Fruit fly (Drosophila melanogaster): Measurements from ENCODE around the gene Tudor-SN.

The Tudor-SN gene

DNA sequence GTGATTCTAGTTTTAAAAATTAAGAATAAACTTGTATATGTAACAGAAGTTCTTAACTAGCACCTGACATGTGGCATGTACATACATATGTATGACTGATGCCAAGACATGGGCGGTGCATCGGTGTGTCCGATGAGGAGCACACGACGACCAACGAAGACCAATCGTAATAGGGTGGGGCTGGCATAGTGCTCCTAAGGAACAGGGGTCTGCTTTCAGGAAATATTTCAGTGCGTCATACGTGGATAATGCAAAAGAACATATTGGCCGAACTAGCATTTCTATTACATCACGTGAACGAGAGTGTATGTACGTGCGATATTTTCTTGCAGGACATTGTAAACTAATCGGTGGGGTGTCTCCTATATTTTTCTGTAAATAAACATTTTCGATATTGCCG lies 2.9 kb upstream of the Tudor-SN start, which contains the start of gene miple1:
Gene miple1 (plus strand): TSS at position 217 of the 400 bp plus-strand sequence.
- TF ChIP-seq Rel (GFP tag; optimal IDR thresholded peaks at IDR 0.05), result no peak
- no peak for TF ChIP-seq Rel (tag; optimal IDR thresholded peaks at IDR 0.05)
- TF ChIP-seq lola (GFP tag; optimal IDR thresholded peaks at IDR 0.05), result no peak
- no peak for TF ChIP-seq GATAd (GFP tag; optimal IDR thresholded peaks at IDR 0.05)
- TF ChIP-seq CrebA (GFP tag; optimal IDR thresholded peaks at IDR 0.05; ENCODE audit: borderline replicate concordance), result no peak
- no peak for TF ChIP-seq Abd-B (GFP tag; optimal IDR thresholded peaks at IDR 0.05)
- no peak for TF ChIP-seq tai (GFP tag; optimal IDR thresholded peaks at IDR 0.05)
- no peak for TF ChIP-seq br (GFP tag; optimal IDR thresholded peaks at IDR 0.05)
- no peak for TF ChIP-seq HLH106 (tag; optimal IDR thresholded peaks at IDR 0.05)
- TF ChIP-seq ey (GFP tag; optimal IDR thresholded peaks at IDR 0.05), result no peak
- TF ChIP-seq foxo (GFP tag; optimal IDR thresholded peaks at IDR 0.05), result no peak
- TF ChIP-seq Jra (GFP tag; optimal IDR thresholded peaks at IDR 0.05), result no peak
- TF ChIP-seq Hr83 (GFP tag; optimal IDR thresholded peaks at IDR 0.05; ENCODE audit: poor library complexity, severe bottlenecking), result no peak
- TF ChIP-seq CG32264 (GFP tag; optimal IDR thresholded peaks at IDR 0.05), result no peak
- TF ChIP-seq Dif (GFP tag; optimal IDR thresholded peaks at IDR 0.05; ENCODE audit: partially characterized antibody), result no peak
- no peak for TF ChIP-seq fru (GFP tag; optimal IDR thresholded peaks at IDR 0.05)
- TF ChIP-seq Hnf4 (GFP tag; optimal IDR thresholded peaks at IDR 0.05), result no peak
- TF ChIP-seq sv (GFP tag; optimal IDR thresholded peaks at IDR 0.05), result no peak
- no peak for TF ChIP-seq Myc (optimal IDR thresholded peaks at IDR 0.05)
- no peak for TF ChIP-seq psq (GFP tag; optimal IDR thresholded peaks at IDR 0.05)

DNA sequence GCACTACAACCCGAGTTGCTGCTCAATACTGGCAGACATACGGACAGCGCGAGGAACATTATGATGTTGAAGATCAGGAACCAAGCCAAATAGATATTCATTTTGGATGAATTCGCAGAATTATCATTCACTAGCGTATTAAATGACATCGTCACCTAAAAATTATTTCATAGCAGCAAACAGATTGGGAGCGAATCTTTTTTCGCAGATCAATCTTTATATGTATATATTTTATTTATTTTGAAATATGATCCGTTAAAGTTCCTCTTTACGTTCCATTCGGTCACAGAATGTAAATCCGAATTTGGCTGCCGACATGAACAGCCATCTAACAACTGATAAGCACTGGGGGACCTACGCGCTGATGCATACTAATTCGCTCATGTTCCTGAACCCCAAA lies 1.6 kb upstream of the Tudor-SN start, which contains the start of gene CG34263:
Gene CG34263 (minus strand): TSS at position 101 of the 400 bp plus-strand sequence.
- no peak for TF ChIP-seq Rel (GFP tag; optimal IDR thresholded peaks at IDR 0.05)
- no peak for TF ChIP-seq Rel (tag; optimal IDR thresholded peaks at IDR 0.05)
- TF ChIP-seq psq (GFP tag; optimal IDR thresholded peaks at IDR 0.05), result no peak
- TF ChIP-seq lola (GFP tag; optimal IDR thresholded peaks at IDR 0.05), result no peak
- no peak for TF ChIP-seq Dif (GFP tag; optimal IDR thresholded peaks at IDR 0.05; ENCODE audit: partially characterized antibody)
- TF ChIP-seq sage (GFP tag; optimal IDR thresholded peaks at IDR 0.05), result no peak
- no peak for TF ChIP-seq dl (GFP tag; optimal IDR thresholded peaks at IDR 0.05; ENCODE audit: insufficient read depth in 1 of 2, partially characterized antibody in 2 of 2)
- TF ChIP-seq woc (GFP tag; optimal IDR thresholded peaks at IDR 0.05), result no peak
- TF ChIP-seq fru (GFP tag; optimal IDR thresholded peaks at IDR 0.05), result no peak
- no peak for TF ChIP-seq Hr78 (GFP tag; optimal IDR thresholded peaks at IDR 0.05)
- no peak for TF ChIP-seq br (GFP tag; optimal IDR thresholded peaks at IDR 0.05)
- TF ChIP-seq brk (GFP tag; optimal IDR thresholded peaks at IDR 0.05), result no peak
- no peak for TF ChIP-seq foxo (GFP tag; optimal IDR thresholded peaks at IDR 0.05)

DNA sequence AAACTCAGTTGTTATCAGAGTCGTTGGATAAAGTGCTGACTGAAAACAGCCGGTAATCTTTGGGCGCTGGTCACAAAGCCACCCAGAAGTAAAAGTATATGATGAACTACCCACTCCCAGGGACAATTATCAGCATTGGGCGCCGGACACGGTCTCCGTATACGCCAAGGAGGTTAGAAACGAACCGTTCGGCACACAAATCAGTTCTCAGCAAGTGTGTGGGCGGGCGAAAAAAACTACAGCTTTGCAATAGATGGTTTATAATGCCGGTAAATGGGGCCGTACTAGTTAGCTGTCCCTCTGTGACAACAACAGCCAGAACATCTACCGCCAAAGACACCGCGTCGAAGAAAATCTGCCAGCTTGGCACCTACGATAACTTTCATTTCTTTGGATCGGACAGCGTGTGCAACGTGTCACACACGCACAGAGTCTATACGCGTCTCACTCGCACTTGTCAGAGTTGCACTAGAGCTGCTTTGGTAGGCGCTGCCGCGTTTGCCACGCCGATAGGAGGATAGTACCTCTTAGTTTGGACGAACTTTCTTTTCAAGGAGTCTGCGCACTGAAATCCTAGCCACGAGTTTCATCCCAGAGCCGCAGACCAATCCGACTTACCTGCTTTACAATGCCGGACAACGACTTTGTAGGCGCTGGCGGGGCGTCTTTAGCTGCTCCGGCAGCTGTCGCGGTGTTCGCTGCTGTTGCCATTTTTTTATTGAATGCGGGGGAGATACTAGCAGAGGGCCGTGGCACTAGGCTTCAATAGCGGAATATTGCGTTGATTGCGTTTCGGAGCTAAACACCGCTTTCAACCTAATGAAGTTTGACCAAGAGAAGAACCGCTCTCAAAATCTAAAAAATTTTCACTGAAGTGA lies 441 bp downstream of the Tudor-SN start:
- TF ChIP-seq h (GFP tag; optimal IDR thresholded peaks at IDR 0.05) (no peak), sv (GFP tag; optimal IDR thresholded peaks at IDR 0.05) (no peak)

DNA sequence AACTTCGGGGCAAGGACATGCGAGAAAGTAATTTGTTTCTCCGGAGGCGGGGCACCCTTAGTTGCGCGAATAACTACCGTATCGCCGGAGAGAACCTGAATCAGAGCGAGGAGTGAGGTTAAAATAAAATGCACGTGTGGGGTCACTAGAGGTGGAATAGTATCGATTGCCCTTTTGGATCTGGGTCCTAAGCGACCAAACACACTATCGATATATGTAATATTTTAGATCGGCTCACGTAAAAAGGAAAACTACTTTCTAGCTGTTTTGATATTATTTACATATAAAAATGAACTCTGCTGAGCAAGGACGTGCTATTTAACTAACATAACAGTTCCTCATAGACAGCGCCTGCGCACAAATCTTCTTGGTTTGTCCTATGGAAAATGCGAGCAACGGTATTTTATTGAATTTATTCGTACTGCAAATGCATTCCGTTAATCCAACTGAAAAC lies 1.4 kb downstream of the Tudor-SN start:
- no peak for TF ChIP-seq Dif (GFP tag; optimal IDR thresholded peaks at IDR 0.05; ENCODE audit: partially characterized antibody)
- TF ChIP-seq Jra (GFP tag; optimal IDR thresholded peaks at IDR 0.05), result no peak
- no peak for TF ChIP-seq CrebA (GFP tag; optimal IDR thresholded peaks at IDR 0.05; ENCODE audit: borderline replicate concordance)
- TF ChIP-seq sv (GFP tag; optimal IDR thresholded peaks at IDR 0.05), result no peak
- TF ChIP-seq GATAd (GFP tag; optimal IDR thresholded peaks at IDR 0.05), result no peak
- TF ChIP-seq Hnf4 (GFP tag; optimal IDR thresholded peaks at IDR 0.05), result peak; percentile 25
- TF ChIP-seq pan (optimal IDR thresholded peaks at IDR 0.05), result no peak
- peak; percentile 42 for TF ChIP-seq Myc (optimal IDR thresholded peaks at IDR 0.05)
- TF ChIP-seq psq (GFP tag; optimal IDR thresholded peaks at IDR 0.05), result peak; percentile 20
- TF ChIP-seq tai (GFP tag; optimal IDR thresholded peaks at IDR 0.05), result no peak

DNA sequence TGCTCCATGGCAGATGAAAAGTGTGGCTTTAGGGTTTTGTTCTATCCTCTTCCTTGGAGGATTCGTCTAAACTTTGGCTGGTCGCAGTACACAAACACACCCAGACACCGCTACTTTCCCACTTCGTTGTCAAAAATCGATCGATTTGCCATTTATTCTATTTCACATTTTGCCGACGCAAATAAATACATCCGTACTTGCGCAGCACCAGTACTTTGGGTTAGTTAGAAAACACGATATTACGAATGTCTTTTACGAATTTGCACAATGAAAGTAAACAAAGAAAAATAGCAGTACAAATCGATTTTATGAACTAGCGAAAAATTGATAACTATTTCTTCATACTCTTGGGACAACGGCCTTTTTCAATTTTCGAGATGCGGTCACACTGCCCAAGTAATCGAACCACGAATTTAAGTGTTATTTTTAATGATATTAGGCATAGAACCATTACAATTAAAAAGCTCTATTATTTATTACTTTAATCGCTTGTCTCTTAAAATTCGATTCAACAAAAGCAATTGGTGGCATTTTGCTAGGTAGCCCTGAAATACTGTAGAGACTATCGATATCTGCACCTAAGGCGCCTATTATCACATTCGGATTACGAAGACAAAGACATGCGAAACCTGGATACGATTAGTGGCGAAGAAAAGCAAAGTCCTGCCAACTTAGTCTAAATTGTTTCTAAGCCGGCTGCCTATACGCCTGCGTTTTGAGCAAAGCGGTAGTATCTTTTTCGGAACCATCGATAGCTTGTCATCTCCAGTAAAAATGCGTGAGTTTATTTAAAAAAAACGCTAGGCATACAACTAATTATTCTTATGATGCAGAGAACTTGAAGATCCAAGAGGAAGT lies 6.3 kb downstream of the Tudor-SN start, which contains the start of the genes DIP2 and wac:
Gene DIP2 (minus strand): TSS at position 337 of the 858 bp plus-strand sequence.
Gene wac (plus strand): TSS at position 559 of the 858 bp plus-strand sequence.
- TF ChIP-seq Rel (GFP tag; optimal IDR thresholded peaks at IDR 0.05) (no peak), Rel (tag; optimal IDR thresholded peaks at IDR 0.05) (no peak), Hr78 (GFP tag; optimal IDR thresholded peaks at IDR 0.05) (no peak), CG32264 (GFP tag; optimal IDR thresholded peaks at IDR 0.05) (peak; percentile 32), br (GFP tag; optimal IDR thresholded peaks at IDR 0.05) (peak; percentile 79), Jra (GFP tag; optimal IDR thresholded peaks at IDR 0.05) (peak; percentile 85), tai (GFP tag; optimal IDR thresholded peaks at IDR 0.05) (peak; percentile 95), GATAd (GFP tag; optimal IDR thresholded peaks at IDR 0.05) (no peak), Vsx2 (GFP tag; optimal IDR thresholded peaks at IDR 0.05; ENCODE audit: partially characterized antibody) (no peak), ey (GFP tag; optimal IDR thresholded peaks at IDR 0.05) (peak; percentile 84), dmrt93B (GFP tag; optimal IDR thresholded peaks at IDR 0.05) (no peak), rgr (GFP tag; optimal IDR thresholded peaks at IDR 0.05) (peak; percentile 81), Abd-B (GFP tag; optimal IDR thresholded peaks at IDR 0.05) (no peak), h (GFP tag; optimal IDR thresholded peaks at IDR 0.05) (no peak), OdsH (GFP tag; optimal IDR thresholded peaks at IDR 0.05) (peak; percentile 58), CrebA (GFP tag; optimal IDR thresholded peaks at IDR 0.05; ENCODE audit: borderline replicate concordance) (no peak), brk (GFP tag; optimal IDR thresholded peaks at IDR 0.05) (peak; percentile 87), CG9705 (GFP tag; optimal IDR thresholded peaks at IDR 0.05) (peak; percentile 11), Sp1 (GFP tag; optimal IDR thresholded peaks at IDR 0.05) (no peak), dl (GFP tag; optimal IDR thresholded peaks at IDR 0.05; ENCODE audit: insufficient read depth in 1 of 2, partially characterized antibody in 2 of 2) (no peak), fru (GFP tag; optimal IDR thresholded peaks at IDR 0.05) (no peak), dsf (GFP tag; optimal IDR thresholded peaks at IDR 0.05; ENCODE audit: borderline replicate concordance) (peak; percentile 65)
